Worm (Caenorhabditis elegans): Measurements from ENCODE around the gene his-72.
"Not testable (repeated sequence)": the region's sequence is repeated elsewhere in the genome, so short reads cannot be mapped to it uniquely, and the experiment has no call there.

his-72 gene

ce11 chrIII:12368462-12369306 is at the start of gene his-72:
his-72 (minus strand) TSS chrIII:12369050.
- TF ChIP-seq him-1 (tag; optimal IDR thresholded peaks at IDR 0.05) = no peak

DNA sequence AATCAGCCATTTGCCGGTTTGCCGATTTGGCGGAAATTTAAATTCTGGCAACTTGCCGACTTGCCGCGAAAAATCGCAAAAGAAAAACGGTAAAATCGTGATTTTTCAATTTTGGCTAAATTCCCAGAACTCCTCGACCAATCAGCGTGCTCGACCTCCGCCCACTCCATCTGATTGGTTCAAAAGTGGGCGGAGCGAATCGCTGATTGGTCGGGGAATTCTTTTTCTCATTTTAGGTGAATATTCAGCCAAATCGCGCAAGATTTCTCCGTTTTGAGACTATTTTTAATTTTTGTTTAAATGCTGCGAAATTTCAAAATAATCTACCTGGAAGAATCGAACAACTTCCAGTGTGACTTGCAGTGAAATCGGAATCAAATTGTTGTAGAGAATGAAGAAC is 45.7 kb upstream of the his-72 start:
- TF ChIP-seq dao-5 (tag; optimal IDR thresholded peaks at IDR 0.05) (no peak), him-1 (tag; optimal IDR thresholded peaks at IDR 0.05) (no peak), W03F9.2 (tag; optimal IDR thresholded peaks at IDR 0.05) (no peak)

DNA sequence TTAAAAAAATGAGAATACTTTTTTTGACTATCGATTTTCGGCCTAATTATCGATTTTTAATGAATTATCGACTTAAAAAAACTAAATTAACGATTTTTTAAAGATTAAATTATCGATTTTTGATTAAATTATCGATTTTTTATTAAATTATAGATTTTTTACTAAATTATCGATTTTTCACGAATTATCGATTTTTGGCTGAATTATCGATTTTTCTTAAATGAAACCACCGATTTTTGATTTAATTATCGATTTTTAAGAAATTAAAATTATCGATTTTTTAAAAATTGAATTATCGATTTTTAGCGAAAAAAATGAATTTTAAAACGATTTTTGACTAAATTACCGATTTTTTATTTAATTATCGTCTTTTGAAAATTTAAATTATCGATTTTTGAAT is 42.8 kb upstream of the his-72 start:
- TF ChIP-seq W03F9.2 (tag; optimal IDR thresholded peaks at IDR 0.05) (no peak), dao-5 (tag; optimal IDR thresholded peaks at IDR 0.05) (no peak), him-1 (tag; optimal IDR thresholded peaks at IDR 0.05) (no peak)

ce11 chrIII:12411059-12411458 is 42.2 kb upstream of the his-72 start:
- no peak for TF ChIP-seq him-1 (tag; optimal IDR thresholded peaks at IDR 0.05)
- TF ChIP-seq dao-5 (tag; optimal IDR thresholded peaks at IDR 0.05) = no peak

DNA sequence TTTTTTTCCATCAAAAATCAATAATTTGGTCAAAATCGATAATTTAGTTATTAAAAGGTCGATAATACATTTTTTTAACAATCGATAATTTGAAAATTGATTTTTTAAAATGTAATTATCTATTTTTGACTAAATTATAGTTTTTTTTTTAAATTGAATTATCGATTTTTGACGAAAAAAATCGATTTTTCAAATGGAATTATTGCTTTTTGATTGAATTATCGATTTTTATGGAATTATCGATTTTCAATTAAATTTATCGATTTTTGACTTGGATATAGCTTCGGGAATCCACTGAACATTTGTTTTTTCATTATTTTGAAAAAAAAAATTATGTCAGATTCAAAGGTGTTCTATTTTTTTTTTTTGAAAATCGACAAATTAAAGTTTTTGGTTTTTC is 41.5 kb upstream of the his-72 start:
- TF ChIP-seq dao-5 (tag; optimal IDR thresholded peaks at IDR 0.05) (no peak), W03F9.2 (tag; optimal IDR thresholded peaks at IDR 0.05) (no peak), him-1 (tag; optimal IDR thresholded peaks at IDR 0.05) (no peak)

ce11 chrIII:12399709-12400108 is 30.9 kb upstream of the his-72 start:
- TF ChIP-seq dao-5 (tag; optimal IDR thresholded peaks at IDR 0.05) = no peak
- no peak for TF ChIP-seq W03F9.2 (tag; optimal IDR thresholded peaks at IDR 0.05)
- no peak for TF ChIP-seq him-1 (tag; optimal IDR thresholded peaks at IDR 0.05)

DNA sequence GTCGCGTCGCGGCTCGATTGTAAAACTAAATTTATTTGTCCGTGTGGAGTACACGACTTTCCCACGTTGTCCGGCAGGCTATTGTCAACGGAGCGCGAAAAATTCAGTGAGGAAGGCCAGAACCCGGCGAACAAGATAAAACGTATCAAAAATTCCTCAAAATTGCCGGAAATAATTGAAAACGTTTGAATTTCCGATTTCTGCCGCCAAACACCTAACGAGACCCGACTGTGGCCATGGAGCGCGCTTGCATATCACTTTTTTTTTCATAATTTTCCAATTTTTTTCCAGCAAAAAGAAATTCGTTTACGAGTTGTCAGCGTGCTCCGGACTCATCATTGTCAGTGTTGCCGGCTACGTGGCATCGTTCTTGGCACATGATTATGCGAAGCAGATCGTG is 29.6 kb upstream of the his-72 start:
- no peak for TF ChIP-seq him-1 (tag; optimal IDR thresholded peaks at IDR 0.05)
- no peak for TF ChIP-seq dao-5 (tag; optimal IDR thresholded peaks at IDR 0.05)
- TF ChIP-seq W03F9.2 (tag; optimal IDR thresholded peaks at IDR 0.05) = no peak

DNA sequence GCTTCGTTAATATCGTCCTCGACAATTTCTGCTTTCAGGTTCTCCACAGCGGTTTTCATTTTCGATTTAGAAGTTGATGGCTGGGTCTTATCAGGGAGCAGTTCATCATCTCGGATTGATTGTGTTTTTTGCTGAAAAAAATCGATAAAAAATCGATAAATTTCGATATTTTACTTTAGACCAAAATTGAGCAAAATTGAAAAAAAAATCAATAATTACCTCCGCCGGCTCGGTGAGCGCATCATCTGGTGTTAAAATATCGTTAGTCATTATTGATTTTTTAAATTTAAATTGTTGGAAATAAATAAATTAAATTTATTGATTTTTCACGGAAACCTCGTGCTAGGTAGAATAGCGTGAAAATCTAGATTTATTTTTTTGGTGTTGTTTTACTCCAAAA is 26.2 kb upstream of the his-72 start, which contains the start of gene Y49E10.10:
Gene Y49E10.10, plus strand, starts transcription at position 381 of the 400 bp plus-strand sequence.
- TF ChIP-seq dao-5 (tag; optimal IDR thresholded peaks at IDR 0.05) = no peak
- no peak for TF ChIP-seq him-1 (tag; optimal IDR thresholded peaks at IDR 0.05)
- TF ChIP-seq W03F9.2 (tag; optimal IDR thresholded peaks at IDR 0.05) = no peak

- no peak for TF ChIP-seq dao-5 (tag; optimal IDR thresholded peaks at IDR 0.05)
- no peak for TF ChIP-seq W03F9.2 (tag; optimal IDR thresholded peaks at IDR 0.05)
- no peak for TF ChIP-seq him-1 (tag; optimal IDR thresholded peaks at IDR 0.05)
These were observed 19.3 kb upstream of the his-72 start for ce11 chrIII:12388106-12388505.

ce11 chrIII:12386597-12386996 is 17.7 kb upstream of the his-72 start, which contains the start of gene Y49E10.30:
Y49E10.30 (plus strand) TSS chrIII:12386897.
- not testable (repeated sequence) for TF ChIP-seq dao-5, him-1, W03F9.2 (tag; optimal IDR thresholded peaks at IDR 0.05)

DNA sequence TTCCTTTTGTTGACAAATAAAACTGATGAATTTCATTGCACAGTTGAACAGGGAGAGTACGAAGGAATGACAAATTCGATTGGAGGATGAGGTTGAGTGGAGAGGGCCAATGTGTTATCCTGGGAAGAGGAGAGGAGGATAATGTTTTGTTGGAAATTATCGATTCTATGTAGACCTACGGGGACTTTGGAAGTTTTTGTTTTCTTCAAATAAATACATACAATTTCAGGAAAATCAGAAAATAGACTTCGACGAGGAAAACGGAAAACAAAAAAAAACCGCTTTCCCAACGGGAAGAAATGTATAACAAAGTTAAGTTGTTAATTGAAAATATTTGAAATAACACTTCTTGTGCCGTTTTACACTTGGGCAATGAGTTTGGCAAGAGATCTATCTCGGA is 14.9 kb upstream of the his-72 start, which contains the start of gene Y49E10.4:
Gene Y49E10.4, minus strand, starts transcription at position 101 of the 400 bp plus-strand sequence.
- not testable (repeated sequence) for TF ChIP-seq him-1, dao-5, W03F9.2 (tag; optimal IDR thresholded peaks at IDR 0.05)

DNA sequence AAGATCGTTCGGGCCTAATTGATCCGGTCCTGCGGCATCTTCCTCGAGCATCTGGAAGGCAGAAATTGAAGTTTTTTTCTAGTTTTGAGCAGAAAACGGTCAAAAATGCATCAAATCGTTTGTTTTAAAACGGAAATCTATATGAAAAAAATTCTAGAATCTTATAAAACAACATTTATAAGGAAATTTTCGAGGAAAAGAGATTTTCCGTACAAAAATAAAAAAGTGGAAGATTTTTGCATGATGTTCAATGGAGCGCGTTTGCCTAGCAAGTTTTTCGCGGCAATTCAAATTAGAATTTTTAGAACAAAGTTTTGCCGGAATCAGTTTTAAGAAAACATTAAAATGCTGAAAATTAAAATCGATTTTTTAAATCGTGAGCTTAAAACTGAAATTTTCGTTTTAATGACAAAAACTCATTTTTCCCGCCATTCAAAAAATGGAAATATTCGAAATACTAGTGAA is 8.4 kb upstream of the his-72 start, which contains the start of gene pph-4.2:
Gene pph-4.2, minus strand, starts transcription at position 51 of the 465 bp plus-strand sequence.
- peak; percentile 9 for TF ChIP-seq W03F9.2 (tag; optimal IDR thresholded peaks at IDR 0.05)
- TF ChIP-seq dao-5 (tag; optimal IDR thresholded peaks at IDR 0.05) = no peak

ce11 chrIII:12375614-12376013 is 6.8 kb upstream of the his-72 start:
- TF ChIP-seq dao-5 (tag; optimal IDR thresholded peaks at IDR 0.05) (no peak), him-1 (tag; optimal IDR thresholded peaks at IDR 0.05) (no peak), W03F9.2 (tag; optimal IDR thresholded peaks at IDR 0.05) (no peak)

ce11 chrIII:12373807-12374266 is 5.0 kb upstream of the his-72 start, which contains the start of gene glrx-5:
glrx-5 (minus strand) TSS chrIII:12373857.
- no peak for TF ChIP-seq W03F9.2 (tag; optimal IDR thresholded peaks at IDR 0.05)
- no peak for TF ChIP-seq him-1 (tag; optimal IDR thresholded peaks at IDR 0.05)
- no peak for TF ChIP-seq dao-5 (tag; optimal IDR thresholded peaks at IDR 0.05)

Measured in whole organism, L4/young adult.